Fruit fly (Drosophila melanogaster): ENCODE results near the gene Nup133.

Nup133 gene

DNA sequence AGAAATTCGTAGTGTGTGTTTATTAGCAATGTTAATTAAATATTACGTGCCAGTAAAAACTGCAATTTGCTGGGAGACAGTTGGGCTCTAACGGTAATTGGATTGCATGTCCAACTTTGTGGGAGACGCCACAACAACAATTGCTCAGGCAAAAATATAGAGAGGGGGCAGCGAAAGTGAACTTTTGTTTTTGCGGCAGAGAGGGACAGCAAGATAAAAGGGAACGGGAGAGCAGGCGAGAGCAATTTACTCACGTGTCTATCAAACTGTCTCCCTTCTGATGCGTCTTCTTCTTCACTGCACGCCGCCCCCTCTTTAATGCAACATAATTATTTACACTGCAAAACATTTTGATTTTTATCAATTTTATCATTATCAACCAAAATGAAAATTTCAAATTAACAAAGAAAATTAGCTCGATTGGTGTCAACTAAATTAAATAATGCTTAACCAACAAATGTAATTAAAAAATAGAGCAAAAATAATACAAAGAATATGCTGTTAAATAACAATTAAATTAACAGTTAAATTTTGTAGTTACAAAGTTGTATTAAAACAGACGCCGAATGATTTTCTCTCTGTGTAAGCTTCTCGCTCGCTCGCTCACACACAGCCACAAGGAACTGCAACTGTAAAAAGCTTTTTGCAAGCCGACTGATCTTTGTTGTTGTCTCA is 23.0 kb upstream of the Nup133 start (continued):
- TF ChIP-seq CG17328 (GFP tag; IDR thresholded peaks at IDR 0.05) (peak; percentile 71), CG14965 (GFP tag; optimal IDR thresholded peaks at IDR 0.05; ENCODE audit: borderline replicate concordance) (no peak), Elba2 (GFP tag; optimal IDR thresholded peaks at IDR 0.05) (no peak), CG12744 (GFP tag; optimal IDR thresholded peaks at IDR 0.05) (no peak), CG14441 (GFP tag; IDR thresholded peaks at IDR 0.05) (peak; percentile 71), CG34422 (GFP tag; IDR thresholded peaks at IDR 0.05) (peak; percentile 76), CG2202 (tag; optimal IDR thresholded peaks at IDR 0.05) (peak; percentile 62), Hey (tag; optimal IDR thresholded peaks at IDR 0.05) (no peak), repo (GFP tag; optimal IDR thresholded peaks at IDR 0.05) (peak; percentile 2), Nf-YC (tag; optimal IDR thresholded peaks at IDR 0.05) (peak; percentile 32), Hr3 (GFP tag; optimal IDR thresholded peaks at IDR 0.05) (peak; percentile 64), Hr51 (GFP tag; optimal IDR thresholded peaks at IDR 0.05) (peak; percentile 28 to 88), Nf-YA (GFP tag; IDR thresholded peaks at IDR 0.05) (peak; percentile 64), Max (GFP tag; optimal IDR thresholded peaks at IDR 0.05) (peak; percentile 39), HLH4C (GFP tag; IDR thresholded peaks at IDR 0.05; ENCODE audit: partially characterized antibody) (no peak), pros (GFP tag; optimal IDR thresholded peaks at IDR 0.05) (peak; percentile 30), sens (GFP tag) (peak; percentile 96), ems (GFP tag; optimal IDR thresholded peaks at IDR 0.05) (peak; percentile 60), sd (tag; optimal IDR thresholded peaks at IDR 0.05) (no peak), NFAT (GFP tag; IDR thresholded peaks at IDR 0.05) (no peak), CG13296 (GFP tag; optimal IDR thresholded peaks at IDR 0.05) (peak; percentile 68), CG12299 (tag; optimal IDR thresholded peaks at IDR 0.05) (no peak), CG43689 (GFP tag; IDR thresholded peaks at IDR 0.05) (peak; percentile 65), CG14050 (GFP tag; IDR thresholded peaks at IDR 0.05) (peak; percentile 69), C15 (GFP tag; IDR thresholded peaks at IDR 0.05) (no peak), emc (GFP tag; optimal IDR thresholded peaks at IDR 0.05) (no peak), al (GFP tag; IDR thresholded peaks at IDR 0.05) (no peak), pan (optimal IDR thresholded peaks at IDR 0.05) (no peak), pan (GFP tag; optimal IDR thresholded peaks at IDR 0.05 in 1 of 2, IDR thresholded peaks at IDR 0.05 in 1 of 2) (peak in 1 of 2 experiments; percentile 60), Gug (GFP tag; IDR thresholded peaks at IDR 0.05) (no peak), CG14710 (tag; optimal IDR thresholded peaks at IDR 0.05) (peak; percentile 95), tin (GFP tag; optimal IDR thresholded peaks at IDR 0.05) (peak; percentile 81), CG10209 (GFP tag; optimal IDR thresholded peaks at IDR 0.05) (peak; percentile 77), CG12942 (GFP tag; optimal IDR thresholded peaks at IDR 0.05) (peak; percentile 68), gfzf (GFP tag; optimal IDR thresholded peaks at IDR 0.05) (no peak), CG11247 (GFP tag; IDR thresholded peaks at IDR 0.05) (0 out of 2 replicates have a peak, but pooled peaks have one; percentile 30), yki (optimal IDR thresholded peaks at IDR 0.05) (no peak), otp (GFP tag; IDR thresholded peaks at IDR 0.05) (peak; percentile 78; the same call in 2 of the 3 replicates), CG10147 (GFP tag; optimal IDR thresholded peaks at IDR 0.05) (peak; percentile 72), Camta (GFP tag; optimal IDR thresholded peaks at IDR 0.05) (peak; percentile 54), gem (tag; optimal IDR thresholded peaks at IDR 0.05) (peak; percentile 93), nmo (GFP tag; optimal IDR thresholded peaks at IDR 0.05) (peak; percentile 91), CG5245 (GFP tag; optimal IDR thresholded peaks at IDR 0.05) (peak; percentile 65), pzg (GFP tag; optimal IDR thresholded peaks at IDR 0.05) (no peak), CG31365 (tag; optimal IDR thresholded peaks at IDR 0.05) (no peak), CG15011 (GFP tag; optimal IDR thresholded peaks at IDR 0.05) (peak; percentile 66), cas (GFP tag; IDR thresholded peaks at IDR 0.05) (no peak), CG12219 (GFP tag; optimal IDR thresholded peaks at IDR 0.05) (peak; percentile 42), Hmx (GFP tag; optimal IDR thresholded peaks at IDR 0.05) (peak; percentile 25), Blimp-1 (GFP tag; optimal IDR thresholded peaks at IDR 0.05) (peak; percentile 98), CG3726 (GFP tag; IDR thresholded peaks at IDR 0.05) (peak; percentile 63; the same call in 2 of the 3 replicates)
